Fruit fly (Drosophila melanogaster) whole organism, embryonic: ENCODE data around the gene CG12194.

Experiments
- CG10543 ChIP-seq: fragments of 200-800 bp; sonication (Bioruptor generic); optimal IDR thresholded peaks from 3 replicates; lab custom pipeline; 2017; ENCODE audit warnings: missing biosample characterization, mild to moderate bottlenecking, missing genetic modification characterization, moderate library complexity
- CG10565 ChIP-seq: fragments of 200-800 bp; sonication (Bioruptor generic); optimal IDR thresholded peaks from 3 replicates; lab custom pipeline; 2016; ENCODE audit warnings: missing biosample characterization, mild to moderate bottlenecking, missing genetic modification characterization
- CG10959 ChIP-seq: fragments of 200-800 bp; sonication (Bioruptor generic); IDR thresholded peaks from 2 replicates; pipeline ENCODE4 v1.3.6; 2022; ENCODE audit warnings: missing biosample characterization, missing genetic modification characterization
- CG10979 ChIP-seq: fragments of 200-800 bp; sonication (Bioruptor generic); optimal IDR thresholded peaks from 2 replicates; lab custom pipeline; 2018; ENCODE audit warnings: missing biosample characterization, mild to moderate bottlenecking, missing genetic modification characterization, moderate library complexity
- CG12744 ChIP-seq: fragments of 200-800 bp; sonication (Bioruptor generic); optimal IDR thresholded peaks from 2 replicates; lab custom pipeline; 2016; ENCODE audit warnings: missing biosample characterization, missing genetic modification characterization
- CG13123 ChIP-seq: fragments of 200-800 bp; sonication (Bioruptor generic); optimal IDR thresholded peaks from 2 replicates; lab custom pipeline; 2016; ENCODE audit warnings: missing biosample characterization, missing genetic modification characterization
- CG15479 ChIP-seq: fragments of 200-800 bp; sonication (Bioruptor generic); optimal IDR thresholded peaks from 3 replicates; lab custom pipeline; 2019; ENCODE audit warnings: missing biosample characterization, mild to moderate bottlenecking, missing genetic modification characterization, moderate library complexity
- CG15696 ChIP-seq: fragments of 200-800 bp; sonication (Bioruptor generic); optimal IDR thresholded peaks from 2 replicates; lab custom pipeline; 2019; ENCODE audit warnings: missing biosample characterization, mild to moderate bottlenecking, missing genetic modification characterization, moderate library complexity
- CG1647 ChIP-seq: fragments of 200-800 bp; sonication (Bioruptor generic); optimal IDR thresholded peaks from 3 replicates; lab custom pipeline; 2016; ENCODE audit warnings: missing biosample characterization, missing genetic modification characterization
- CG16779 ChIP-seq: fragments of 200-800 bp; sonication (Bioruptor generic); IDR thresholded peaks from 2 replicates; pipeline ENCODE4 v1.3.6; 2022; ENCODE audit warnings: missing biosample characterization, missing genetic modification characterization
- CG17328 ChIP-seq: fragments of 200-800 bp; sonication (Bioruptor generic); IDR thresholded peaks from 2 replicates; pipeline ENCODE4 v1.3.6; 2022; ENCODE audit warnings: missing biosample characterization, missing genetic modification characterization
- CG17359 ChIP-seq: fragments of 200-800 bp; sonication (Bioruptor generic); optimal IDR thresholded peaks from 3 replicates; lab custom pipeline; 2018; ENCODE audit warnings: missing biosample characterization, mild to moderate bottlenecking, missing genetic modification characterization, moderate library complexity
- CG17385 ChIP-seq: fragments of 200-800 bp; sonication (Bioruptor generic); optimal IDR thresholded peaks from 3 replicates; lab custom pipeline; 2018; ENCODE audit warnings: missing biosample characterization, mild to moderate bottlenecking, missing genetic modification characterization
- CG17802 ChIP-seq: fragments of 200-800 bp; sonication (Bioruptor generic); optimal IDR thresholded peaks from 2 replicates; lab custom pipeline; 2018; ENCODE audit warnings: missing biosample characterization, mild to moderate bottlenecking, missing genetic modification characterization, moderate library complexity
- CG30431 ChIP-seq: fragments of 200-800 bp; sonication (Bioruptor generic); optimal IDR thresholded peaks from 2 replicates; lab custom pipeline; 2017; ENCODE audit warnings: missing biosample characterization, missing genetic modification characterization
- CG33213 ChIP-seq: fragments of 200-800 bp; sonication (Bioruptor generic); optimal IDR thresholded peaks from 3 replicates; lab custom pipeline; 2016; ENCODE audit warnings: missing biosample characterization, missing genetic modification characterization
- CG42726 ChIP-seq: fragments of 200-800 bp; sonication (Bioruptor generic); IDR thresholded peaks from 2 replicates; pipeline ENCODE4 v1.3.6; 2022; ENCODE audit warnings: missing biosample characterization, missing genetic modification characterization; ENCODE audit not compliant: partially characterized antibody
- CG4282 ChIP-seq: fragments of 200-800 bp; sonication (Bioruptor generic); optimal IDR thresholded peaks from 2 replicates; lab custom pipeline; 2016; ENCODE audit warnings: missing biosample characterization, missing genetic modification characterization
- CG4707 ChIP-seq: fragments of 200-800 bp; sonication (Bioruptor generic); optimal IDR thresholded peaks from 2 replicates; lab custom pipeline; 2018; ENCODE audit warnings: missing biosample characterization, mild to moderate bottlenecking, missing genetic modification characterization, moderate library complexity
- CG4820 ChIP-seq: fragments of 200-800 bp; sonication (Bioruptor generic); optimal IDR thresholded peaks from 3 replicates; lab custom pipeline; 2016; ENCODE audit warnings: missing biosample characterization, missing genetic modification characterization
- CG6654 ChIP-seq: fragments of 200-800 bp; sonication (Bioruptor generic); optimal IDR thresholded peaks from 2 replicates; lab custom pipeline; 2017; ENCODE audit warnings: missing biosample characterization, mild to moderate bottlenecking, missing genetic modification characterization
- CG6765 ChIP-seq: fragments of 200-800 bp; sonication (Bioruptor generic); optimal IDR thresholded peaks from 3 replicates; lab custom pipeline; 2017; ENCODE audit warnings: missing biosample characterization, mild to moderate bottlenecking, missing genetic modification characterization
- CG6813 ChIP-seq: fragments of 200-800 bp; sonication (Bioruptor generic); optimal IDR thresholded peaks from 2 replicates; lab custom pipeline; 2017; ENCODE audit warnings: missing biosample characterization, missing genetic modification characterization, mild to moderate bottlenecking, moderate library complexity, missing genetic modification reagents
- CG7987 ChIP-seq: fragments of 200-800 bp; sonication (Bioruptor generic); optimal IDR thresholded peaks from 2 replicates; lab custom pipeline; 2018; ENCODE audit warnings: missing biosample characterization, mild to moderate bottlenecking, missing genetic modification characterization, moderate library complexity
- CG9876 ChIP-seq: fragments of 200-800 bp; sonication (Bioruptor generic); optimal IDR thresholded peaks from 2 replicates; lab custom pipeline; 2016; ENCODE audit warnings: missing biosample characterization, missing genetic modification characterization
- Chrac-16 ChIP-seq: fragments of 200-800 bp; sonication (Bioruptor generic); optimal IDR thresholded peaks from 3 replicates; lab custom pipeline; 2016; ENCODE audit warnings: missing biosample characterization, missing genetic modification characterization
- Dek ChIP-seq: fragments of 200-800 bp; sonication (Bioruptor generic); optimal IDR thresholded peaks from 3 replicates; lab custom pipeline; 2019; ENCODE audit warnings: missing biosample characterization, mild to moderate bottlenecking, missing genetic modification characterization, moderate library complexity
- Dfd ChIP-seq, 2 experiments: fragments of >200 bp; optimal IDR thresholded peaks; 2 replicates each; lab custom pipeline; 2017; ENCODE audit warnings: missing biosample characterization in 2 of 2, missing genetic modification characterization in 2 of 2
- Dref ChIP-seq: fragments of 200-800 bp; sonication (Bioruptor generic); IDR thresholded peaks from 2 replicates; pipeline ENCODE4 v1.3.6; 2022; ENCODE audit warnings: missing biosample characterization, missing genetic modification characterization
- Kr ChIP-seq: fragments of 200-800 bp; sonication (Bioruptor generic); optimal IDR thresholded peaks from 2 replicates; lab custom pipeline; 2017; ENCODE audit warnings: missing biosample characterization, mild to moderate bottlenecking, missing genetic modification characterization
- NfI ChIP-seq: fragments of 200-800 bp; sonication (Bioruptor generic); optimal IDR thresholded peaks from 3 replicates; lab custom pipeline; 2018; ENCODE audit warnings: missing biosample characterization, mild to moderate bottlenecking, missing genetic modification characterization, moderate library complexity
- Opbp ChIP-seq: fragments of 200-800 bp; sonication (Bioruptor generic); IDR thresholded peaks from 3 replicates; pipeline ENCODE4 v1.3.6; 2022; ENCODE audit warnings: missing biosample characterization, missing genetic modification characterization; ENCODE audit not compliant: partially characterized antibody
- Six4 ChIP-seq: fragments of 200-800 bp; sonication (Bioruptor generic); optimal IDR thresholded peaks from 2 replicates; lab custom pipeline; 2016; ENCODE audit warnings: missing biosample characterization, missing genetic modification characterization
- Xbp1 ChIP-seq: fragments of 200-800 bp; sonication (Bioruptor generic); optimal IDR thresholded peaks from 3 replicates; lab custom pipeline; 2016; ENCODE audit warnings: missing biosample characterization, mild to moderate bottlenecking, missing genetic modification characterization
- Xrp1 ChIP-seq: fragments of 200-800 bp; sonication (Bioruptor generic); IDR thresholded peaks from 2 replicates; pipeline ENCODE4 v1.3.6; 2022; ENCODE audit warnings: missing biosample characterization, missing genetic modification characterization
- ac ChIP-seq: fragments of 200-800 bp; sonication (Bioruptor generic); optimal IDR thresholded peaks from 3 replicates; lab custom pipeline; 2017; ENCODE audit warnings: missing biosample characterization, mild to moderate bottlenecking, missing genetic modification characterization
- bbx ChIP-seq: fragments of 200-800 bp; sonication (Bioruptor generic); IDR thresholded peaks from 2 replicates; pipeline ENCODE4 v1.3.6; 2022; ENCODE audit warnings: missing biosample characterization, missing genetic modification characterization; ENCODE audit not compliant: partially characterized antibody
- da ChIP-seq: fragments of 200-800 bp; sonication (Bioruptor generic); optimal IDR thresholded peaks from 2 replicates; lab custom pipeline; 2016; ENCODE audit warnings: missing biosample characterization, missing genetic modification characterization
- exex ChIP-seq: fragments of 200-800 bp; sonication (Bioruptor generic); optimal IDR thresholded peaks from 4 replicates; lab custom pipeline; 2018; ENCODE audit warnings: missing biosample characterization, mild to moderate bottlenecking, missing genetic modification characterization, moderate library complexity
- gcm ChIP-seq: fragments of 200-800 bp; sonication (Bioruptor generic); optimal IDR thresholded peaks from 2 replicates; lab custom pipeline; 2019; ENCODE audit warnings: missing biosample characterization, mild to moderate bottlenecking, missing genetic modification characterization, moderate library complexity
- insv ChIP-seq, 2 experiments: fragments of 200-800 bp; sonication (Bioruptor generic); optimal IDR thresholded peaks; 3 replicates each; lab custom pipeline; 2016 to 2018; ENCODE audit warnings: missing biosample characterization in 2 of 2, missing genetic modification characterization in 2 of 2
- kay ChIP-seq: fragments of 200-800 bp; sonication (Bioruptor generic); optimal IDR thresholded peaks from 2 replicates; lab custom pipeline; 2016; ENCODE audit warnings: missing biosample characterization, missing genetic modification characterization
- lola ChIP-seq, 3 experiments: fragments of >200 bp in 2 of 3; fragments of 200-800 bp in 1 of 3; sonication (Bioruptor generic) in 1 of 3; optimal IDR thresholded peaks; 2 replicates each; lab custom pipeline; 2017 to 2019; ENCODE audit warnings: missing biosample characterization in 3 of 3, missing genetic modification characterization in 3 of 3, mild to moderate bottlenecking in 1 of 3, moderate library complexity in 1 of 3
- mirr ChIP-seq: fragments of 200-800 bp; sonication (Bioruptor generic); optimal IDR thresholded peaks from 3 replicates; lab custom pipeline; 2018; ENCODE audit warnings: missing biosample characterization, mild to moderate bottlenecking, missing genetic modification characterization
- oc ChIP-seq: fragments of 200-800 bp; sonication (Bioruptor generic); optimal IDR thresholded peaks from 2 replicates; lab custom pipeline; 2018; ENCODE audit warnings: missing biosample characterization, mild to moderate bottlenecking, missing genetic modification characterization, moderate library complexity
- ranshi ChIP-seq: fragments of 200-800 bp; sonication (Bioruptor generic); IDR thresholded peaks from 2 replicates; pipeline ENCODE4 v1.3.6; 2022; ENCODE audit warnings: missing biosample characterization, missing genetic modification characterization
- row ChIP-seq: fragments of 200-800 bp; sonication (Bioruptor generic); IDR thresholded peaks from 3 replicates; pipeline ENCODE4 v1.3.6; 2022; ENCODE audit warnings: missing biosample characterization, missing genetic modification characterization
- slbo ChIP-seq: fragments of 200-800 bp; sonication (Bioruptor generic); IDR thresholded peaks from 2 replicates; pipeline ENCODE4 v1.3.6; 2022; ENCODE audit warnings: missing biosample characterization, missing genetic modification characterization
- sqz ChIP-seq: fragments of 200-800 bp; sonication (Bioruptor generic); optimal IDR thresholded peaks from 3 replicates; lab custom pipeline; 2018; ENCODE audit warnings: missing biosample characterization, mild to moderate bottlenecking, missing genetic modification characterization
- sr ChIP-seq: fragments of 200-800 bp; sonication (Bioruptor generic); IDR thresholded peaks from 3 replicates; pipeline ENCODE4 v1.3.6; 2022; ENCODE audit warnings: missing biosample characterization, missing genetic modification characterization
- vnd ChIP-seq: fragments of 200-800 bp; sonication (Bioruptor generic); IDR thresholded peaks from 3 replicates; pipeline ENCODE4 v1.3.6; 2022; ENCODE audit warnings: missing biosample characterization, missing genetic modification characterization; ENCODE audit not compliant: partially characterized antibody

CG12194 gene

DNA sequence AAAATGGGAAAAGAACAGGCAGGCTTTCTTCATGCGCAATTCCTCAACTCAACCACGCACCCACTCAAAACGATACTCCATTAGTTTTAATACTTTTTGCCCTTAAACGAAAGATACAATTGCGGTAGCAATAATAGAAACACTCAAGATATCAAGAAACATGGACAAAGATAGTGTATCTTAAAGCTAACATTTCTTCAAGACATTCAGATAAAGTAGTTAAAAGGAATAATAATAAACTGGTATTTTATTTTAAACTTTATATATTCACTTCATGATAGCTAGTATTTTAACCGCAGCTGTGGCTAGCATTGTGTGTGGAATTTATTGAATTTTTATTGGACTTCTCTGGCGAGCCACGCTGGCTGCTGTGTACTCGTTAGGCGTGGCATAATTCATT, 18.0 kb downstream of the CG12194 start (continued):
- TF ChIP-seq Xrp1 (GFP tag; lab: Robert Waterston, UW): peak; percentile 81
- peak; percentile 39 for TF ChIP-seq oc (tag; lab: Kevin White, UChicago)
- no peak for TF ChIP-seq CG10959 (GFP tag; lab: Robert Waterston, UW)
- peak; percentile 68 for TF ChIP-seq CG6813
- TF ChIP-seq CG7987 (GFP tag; lab: Kevin White, UChicago): peak; percentile 10
- no peak for TF ChIP-seq Opbp (GFP tag; lab: Robert Waterston, UW)
- TF ChIP-seq slbo (GFP tag; lab: Robert Waterston, UW): 0 out of 2 replicates have a peak, but pooled peaks have one; percentile 37
- TF ChIP-seq sqz (GFP tag; lab: Kevin White, UChicago): no peak
- no peak for TF ChIP-seq Kr (GFP tag; lab: Kevin White, UChicago)
- peak; percentile 67 for TF ChIP-seq gcm (GFP tag; lab: Kevin White, UChicago)
- TF ChIP-seq Dek (tag; lab: Kevin White, UChicago): peak; percentile 58
- no peak for TF ChIP-seq kay (GFP tag; lab: Kevin White, UChicago)
- TF ChIP-seq vnd (GFP tag; lab: Robert Waterston, UW): no peak
- TF ChIP-seq exex: no peak
- TF ChIP-seq CG9876 (GFP tag; lab: Kevin White, UChicago): no peak
- no peak for TF ChIP-seq ranshi (GFP tag; lab: Robert Waterston, UW)
- TF ChIP-seq Xbp1 (GFP tag; lab: Kevin White, UChicago): peak; percentile 50
- peak; percentile 81 for TF ChIP-seq CG10979 (tag; lab: Kevin White, UChicago)
- TF ChIP-seq Dref (GFP tag; lab: Robert Waterston, UW): no peak
- no peak for TF ChIP-seq da (GFP tag; lab: Kevin White, UChicago)
- no peak for TF ChIP-seq CG10543 (GFP tag; lab: Kevin White, UChicago)
- no peak for TF ChIP-seq CG33213 (GFP tag; lab: Kevin White, UChicago)
- TF ChIP-seq CG16779: no peak
- TF ChIP-seq CG1647: no peak
- TF ChIP-seq lola (GFP tag; optimal IDR thresholded peaks at IDR 0.05; lab: Kevin White, UChicago): peak in 1 of 3 experiments; percentile 68
- no peak for TF ChIP-seq bbx (GFP tag; lab: Robert Waterston, UW)
- peak; percentile 27 for TF ChIP-seq CG6765 (GFP tag; lab: Kevin White, UChicago)
- TF ChIP-seq CG30431 (GFP tag; lab: Kevin White, UChicago): no peak
- TF ChIP-seq NfI: peak; percentile 28
- no peak for TF ChIP-seq CG10565 (GFP tag; lab: Kevin White, UChicago)
- no peak for TF ChIP-seq Dfd (GFP tag; optimal IDR thresholded peaks at IDR 0.05; lab: Kevin White, UChicago)
- no peak for TF ChIP-seq CG12744 (GFP tag; lab: Kevin White, UChicago)
- TF ChIP-seq CG13123: no peak
- TF ChIP-seq CG17328: peak; percentile 74
- peak; percentile 52 for TF ChIP-seq Chrac-16 (GFP tag; lab: Kevin White, UChicago)
- TF ChIP-seq row (GFP tag; lab: Robert Waterston, UW): peak; percentile 86
- no peak for TF ChIP-seq insv (GFP tag; optimal IDR thresholded peaks at IDR 0.05; lab: Kevin White, UChicago)
- peak; percentile 45 for TF ChIP-seq Six4 (GFP tag; lab: Kevin White, UChicago)
- TF ChIP-seq CG4282: no peak
- peak; percentile 68 for TF ChIP-seq CG17385 (GFP tag; lab: Kevin White, UChicago)
- TF ChIP-seq CG4707 (GFP tag; lab: Kevin White, UChicago): peak; percentile 39
- peak; percentile 6 for TF ChIP-seq CG4820 (GFP tag; lab: Kevin White, UChicago)
- no peak for TF ChIP-seq ac (GFP tag; lab: Kevin White, UChicago)
- no peak for TF ChIP-seq CG15479
- TF ChIP-seq CG15696 (tag; lab: Kevin White, UChicago): peak; percentile 33
- no peak for TF ChIP-seq mirr
- TF ChIP-seq CG17359 (tag; lab: Kevin White, UChicago): peak; percentile 82
- TF ChIP-seq sr (GFP tag; lab: Robert Waterston, UW): no peak
- no peak for TF ChIP-seq CG6654
- no peak for TF ChIP-seq CG42726 (GFP tag; lab: Robert Waterston, UW)
- peak; percentile 11 for TF ChIP-seq CG17802 (tag; lab: Kevin White, UChicago)
